Worm (Caenorhabditis elegans) whole organism, L4/young adult: ENCODE data around the gene K08D8.7.

ENCODE experiments used
- W03F9.2 ChIP-seq: fragments of 150-350 bp; optimal IDR thresholded peaks from 2 replicates; lab custom pipeline; 2014; ENCODE audit warnings: missing biosample characterization, missing genetic modification characterization
- dao-5 ChIP-seq: sonication (generic microtip); optimal IDR thresholded peaks from 2 replicates; lab custom pipeline; 2016; ENCODE audit warnings: missing genotype, missing genetic modification characterization, moderate library complexity, missing compliant biosample characterization

DNA sequence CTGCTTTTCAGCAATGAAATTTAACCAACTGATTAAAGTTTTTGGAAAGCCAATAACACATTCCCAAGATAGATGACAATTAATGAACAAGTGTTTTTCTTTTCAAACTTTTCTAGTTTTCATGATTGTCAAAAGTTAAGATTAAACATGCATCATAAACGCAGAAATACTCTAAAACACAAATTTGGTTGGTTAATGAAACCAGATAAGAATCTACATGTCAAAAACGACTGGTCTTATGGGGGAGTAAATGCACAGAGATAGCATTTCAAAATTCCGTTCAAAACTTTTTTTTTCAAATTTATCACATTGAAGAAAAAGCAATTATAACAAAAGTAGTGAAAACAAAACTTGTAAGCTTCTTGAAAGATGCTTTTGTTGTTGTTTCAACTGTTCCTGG is 7.1 kb downstream of the K08D8.7 start:
- TF ChIP-seq W03F9.2 (tag; lab: Kevin White, UChicago) = no peak
- TF ChIP-seq dao-5 (tag; lab: Kevin White, UChicago) = no peak
